Worm (Caenorhabditis elegans): ENCODE results near the gene Y56A3A.41.

ce11 chrIII:11896652-11897051, 3.8 kb upstream of the Y56A3A.41 start:
- TF ChIP-seq hmbx-1 (tag; optimal IDR thresholded peaks at IDR 0.05) (no peak), tbx-37 (GFP tag; conservative IDR thresholded peaks at IDR 0.05) (no peak), tra-4 (tag; optimal IDR thresholded peaks at IDR 0.05) (no peak), ama-1 (optimal IDR thresholded peaks at IDR 0.05) (no peak), ceh-36 (tag; optimal IDR thresholded peaks at IDR 0.05) (no peak), aly-1 (tag; optimal IDR thresholded peaks at IDR 0.05) (no peak), F13C5.2 (tag; optimal IDR thresholded peaks at IDR 0.05) (no peak), scrt-1 (GFP tag; IDR thresholded peaks at IDR 0.05) (no peak), pes-1 (GFP tag; IDR thresholded peaks at IDR 0.05) (no peak), tbx-11 (GFP tag; IDR thresholded peaks at IDR 0.05) (no peak), B0310.2 (tag; optimal IDR thresholded peaks at IDR 0.05) (no peak), sea-1 (GFP tag; conservative IDR thresholded peaks at IDR 0.05) (no peak), flt-1 (GFP tag; IDR thresholded peaks at IDR 0.05) (no peak), hnd-1 (tag; optimal IDR thresholded peaks at IDR 0.05) (no peak)

All from whole organism, early embryonic.